Worm (Caenorhabditis elegans) whole organism, mixed stage, embryonic: Measurements from ENCODE around the gene K03H1.12.

ENCODE experiments used
- bed-3 ChIP-seq: fragments of 200-800 bp; sonication (Bioruptor generic); optimal IDR thresholded peaks from 3 replicates; lab custom pipeline; 2018; ENCODE audit warnings: mild to moderate bottlenecking, missing genetic modification characterization, moderate library complexity, missing compliant biosample characterization
- ces-1 ChIP-seq: fragments of 150-350 bp; optimal IDR thresholded peaks from 2 replicates; lab custom pipeline; 2014; ENCODE audit warnings: missing biosample characterization, missing genetic modification reagents, missing genetic modification characterization
- lin-13 ChIP-seq: fragments of 150-350 bp; optimal IDR thresholded peaks from 2 replicates; lab custom pipeline; 2014; ENCODE audit warnings: missing biosample characterization, missing genetic modification characterization
- lsy-2 ChIP-seq: fragments of 150-350 bp; optimal IDR thresholded peaks from 2 replicates; lab custom pipeline; 2014; ENCODE audit warnings: missing biosample characterization, missing genetic modification characterization
- nhr-2 ChIP-seq: fragments of 150-350 bp; optimal IDR thresholded peaks from 2 replicates; lab custom pipeline; 2014; ENCODE audit warnings: missing biosample characterization, missing genetic modification characterization
- nhr-28 ChIP-seq: fragments of 150-350 bp; optimal IDR thresholded peaks from 2 replicates; lab custom pipeline; 2014; ENCODE audit warnings: missing biosample characterization, missing genetic modification characterization
- unc-39 ChIP-seq: fragments of 150-350 bp; optimal IDR thresholded peaks from 2 replicates; lab custom pipeline; 2014; ENCODE audit warnings: missing biosample characterization, missing genetic modification characterization

DNA sequence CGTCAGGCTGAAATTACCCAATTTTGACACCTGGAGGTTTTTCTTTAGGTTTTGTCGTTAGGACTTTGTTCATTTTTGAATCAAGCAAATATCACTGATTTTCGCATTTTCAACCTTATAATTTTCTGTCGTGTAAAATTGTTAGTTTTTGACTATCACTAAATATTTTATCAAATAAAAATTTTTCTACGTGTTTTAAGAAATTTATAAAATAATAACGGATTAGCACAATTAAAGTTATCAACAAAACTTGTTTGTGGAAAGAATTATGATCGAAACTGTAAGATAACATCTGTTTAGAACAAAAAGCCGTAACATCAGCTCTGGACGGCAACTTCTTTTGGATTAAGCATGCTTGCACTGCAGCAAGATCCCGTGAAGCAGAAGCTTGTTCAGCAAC, 18.6 kb upstream of the K03H1.12 start, which contains the start of gene cbp-2:
- TF ChIP-seq ces-1 (GFP tag; lab: Kevin White, UChicago) (no peak), lin-13 (no peak), nhr-28 (tag; lab: Kevin White, UChicago) (no peak), unc-39 (no peak), lsy-2 (tag; lab: Kevin White, UChicago) (no peak), nhr-2 (no peak), bed-3 (no peak)
